Worm (Caenorhabditis elegans) whole organism, early embryonic: ENCODE measurements around the gene mam-4.

Experiments
- B0310.2 ChIP-seq: sonication (generic microtip); optimal IDR thresholded peaks from 2 replicates; lab custom pipeline; 2016; ENCODE audit warnings: mild to moderate bottlenecking, missing genetic modification characterization, missing compliant biosample characterization
- ama-1 ChIP-seq: fragments of 150-350 bp; optimal IDR thresholded peaks from 2 replicates; lab custom pipeline; 2014
- ceh-13 ChIP-seq: fragments of 200-800 bp; sonication (Bioruptor generic); optimal IDR thresholded peaks from 2 replicates; lab custom pipeline; 2018; ENCODE audit warnings: mild to moderate bottlenecking, missing genetic modification characterization, missing compliant biosample characterization
- hmbx-1 ChIP-seq: sonication (generic microtip); optimal IDR thresholded peaks from 2 replicates; lab custom pipeline; 2016; ENCODE audit warnings: mild to moderate bottlenecking, missing genetic modification characterization, missing compliant biosample characterization
- scrt-1 ChIP-seq: fragments of 200-800 bp; sonication (Bioruptor generic); IDR thresholded peaks from 2 replicates; pipeline ENCODE4 v1.3.6; 2022; ENCODE audit warnings: missing genetic modification characterization, missing compliant biosample characterization
- tbx-37 ChIP-seq: fragments of 200-800 bp; sonication (Bioruptor generic); conservative IDR thresholded peaks from 2 replicates; pipeline ENCODE4 v1.3.6; 2022; ENCODE audit warnings: missing genetic modification reagents, missing genetic modification characterization, missing compliant biosample characterization

DNA sequence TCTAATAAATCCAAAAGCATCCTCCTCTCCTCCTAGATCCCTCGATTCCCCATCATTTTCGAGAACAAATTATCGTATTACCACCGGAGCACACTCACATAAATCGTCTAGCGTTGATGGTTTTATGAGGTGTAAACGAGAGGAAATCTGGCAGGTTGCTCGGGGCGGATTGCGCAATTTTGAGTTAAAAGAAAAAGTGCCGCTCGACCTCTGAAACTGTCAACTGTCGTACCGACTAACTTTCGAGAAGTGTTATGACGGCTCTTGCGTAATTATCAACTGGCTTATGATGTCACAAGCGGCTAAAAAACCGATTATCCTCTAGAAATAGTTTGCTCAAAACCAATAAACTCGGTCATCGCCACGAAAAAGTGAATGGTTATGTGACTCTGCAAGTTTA, 41.5 kb upstream of the mam-4 start:
- TF ChIP-seq hmbx-1 (tag; lab: Kevin White, UChicago) = no peak
- TF ChIP-seq tbx-37 (GFP tag; lab: Robert Waterston, UW) = no peak
- no peak for TF ChIP-seq ceh-13 (GFP tag; lab: Kevin White, UChicago)
- TF ChIP-seq ama-1 (lab: Kevin White, UChicago) = no peak
- TF ChIP-seq B0310.2 (tag; lab: Kevin White, UChicago) = no peak
- TF ChIP-seq scrt-1 (GFP tag; lab: Robert Waterston, UW) = no peak
